Worm (Caenorhabditis elegans): Measurements from ENCODE around the gene nas-18.

nas-18 gene

DNA sequence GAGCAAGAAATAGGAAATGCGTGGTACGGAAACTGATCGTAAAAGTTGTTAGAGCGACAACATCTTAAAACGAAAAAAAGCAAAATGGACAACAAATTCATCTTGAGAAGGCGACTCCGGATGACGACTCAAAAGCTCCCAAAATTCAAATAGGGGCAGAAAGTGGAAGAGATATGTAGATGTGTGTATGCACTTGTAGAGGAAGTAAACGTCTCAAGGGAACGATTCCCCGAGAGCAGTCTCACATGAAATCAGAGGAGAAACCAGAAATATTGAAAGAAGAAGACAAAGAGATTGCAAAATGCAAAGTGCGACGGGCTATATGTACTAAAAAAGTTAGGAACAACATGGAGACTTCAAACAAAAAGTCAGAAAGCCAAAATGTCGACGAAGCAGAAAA lies 47.3 kb downstream of the nas-18 start, which contains the start of gene F57B7.2:
Gene F57B7.2, minus strand, starts transcription at position 101 of the 400 bp plus-strand sequence.
- TF ChIP-seq zip-4 (GFP tag; optimal IDR thresholded peaks at IDR 0.05) = no peak
- TF ChIP-seq lin-14 (GFP tag; optimal IDR thresholded peaks at IDR 0.05) = peak; percentile 38
- TF ChIP-seq ets-5 (GFP tag; IDR thresholded peaks at IDR 0.05) = no peak
- no peak for TF ChIP-seq nhr-84 (tag; optimal IDR thresholded peaks at IDR 0.05)

DNA sequence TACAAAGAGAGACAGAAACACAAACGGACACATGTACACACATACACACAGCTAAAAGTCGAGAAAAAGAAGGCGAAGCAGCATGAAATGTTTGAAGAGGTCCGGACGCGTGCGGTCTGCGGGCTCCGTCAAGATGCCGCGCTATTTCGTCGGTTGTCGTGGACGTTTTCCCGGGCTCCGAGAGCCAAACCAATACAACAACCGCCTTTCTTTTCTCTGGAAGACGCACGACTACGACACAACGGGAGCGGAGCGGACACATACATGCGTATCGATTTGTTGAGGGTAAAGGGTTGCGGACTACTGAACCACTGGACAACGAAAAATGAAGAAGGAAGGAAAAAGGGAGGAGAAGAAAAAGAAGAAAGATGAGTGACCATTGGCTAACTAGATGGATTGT lies 49.1 kb downstream of the nas-18 start:
- TF ChIP-seq ceh-88 (GFP tag; IDR thresholded peaks at IDR 0.05) = no peak
- no peak for TF ChIP-seq rnt-1 (tag; optimal IDR thresholded peaks at IDR 0.05)
- TF ChIP-seq nhr-84 (tag; optimal IDR thresholded peaks at IDR 0.05) = no peak
- TF ChIP-seq ztf-11 (tag; optimal IDR thresholded peaks at IDR 0.05) = no peak
- no peak for TF ChIP-seq ces-1 (GFP tag; optimal IDR thresholded peaks at IDR 0.05)
- no peak for TF ChIP-seq lin-39 (tag; optimal IDR thresholded peaks at IDR 0.05)
- no peak for TF ChIP-seq aly-2 (tag; optimal IDR thresholded peaks at IDR 0.05)
- no peak for TF ChIP-seq ama-1 (optimal IDR thresholded peaks at IDR 0.05)
- peak; percentile 26 for TF ChIP-seq nhr-71 (tag; optimal IDR thresholded peaks at IDR 0.05)
- TF ChIP-seq blmp-1 (tag; optimal IDR thresholded peaks at IDR 0.05) = no peak
- TF ChIP-seq xbp-1 (tag; optimal IDR thresholded peaks at IDR 0.05) = no peak
- no peak for TF ChIP-seq vab-15 (tag; optimal IDR thresholded peaks at IDR 0.05)
- no peak for TF ChIP-seq pag-3 (tag; optimal IDR thresholded peaks at IDR 0.05; ENCODE audit: borderline replicate concordance, insufficient read depth)
- TF ChIP-seq zag-1 (tag; optimal IDR thresholded peaks at IDR 0.05) = no peak
- TF ChIP-seq ztf-4 (tag; optimal IDR thresholded peaks at IDR 0.05) = no peak
- TF ChIP-seq unc-130 (tag; optimal IDR thresholded peaks at IDR 0.05) = no peak
- no peak for TF ChIP-seq nhr-12 (tag; optimal IDR thresholded peaks at IDR 0.05)
- TF ChIP-seq C04F5.9 (tag; optimal IDR thresholded peaks at IDR 0.05) = no peak
- no peak for TF ChIP-seq alr-1 (tag; optimal IDR thresholded peaks at IDR 0.05; ENCODE audit: borderline replicate concordance)
- no peak for TF ChIP-seq isw-1 (GFP tag; IDR thresholded peaks at IDR 0.05)
- no peak for TF ChIP-seq lir-3 (tag; optimal IDR thresholded peaks at IDR 0.05; ENCODE audit: poor library complexity)
- no peak for TF ChIP-seq nhr-77 (tag; optimal IDR thresholded peaks at IDR 0.05)
- peak; percentile 16 for TF ChIP-seq tbx-2 (tag; optimal IDR thresholded peaks at IDR 0.05)
- TF ChIP-seq hpl-2 (GFP tag; optimal IDR thresholded peaks at IDR 0.05) = no peak
- TF ChIP-seq C34B4.2 (tag; optimal IDR thresholded peaks at IDR 0.05) = no peak
- no peak for TF ChIP-seq ceh-8 (GFP tag; optimal IDR thresholded peaks at IDR 0.05)
- TF ChIP-seq lin-15B (tag; optimal IDR thresholded peaks at IDR 0.05) = no peak
- no peak for TF ChIP-seq ets-5 (GFP tag; IDR thresholded peaks at IDR 0.05)
- no peak for TF ChIP-seq dpl-1 (GFP tag; optimal IDR thresholded peaks at IDR 0.05)
- no peak for TF ChIP-seq nhr-20 (tag; optimal IDR thresholded peaks at IDR 0.05)
- no peak for TF ChIP-seq nhr-237 (tag; optimal IDR thresholded peaks at IDR 0.05)
- TF ChIP-seq snu-23 (GFP tag; optimal IDR thresholded peaks at IDR 0.05) = no peak
- TF ChIP-seq zip-4 (GFP tag; optimal IDR thresholded peaks at IDR 0.05) = no peak
- TF ChIP-seq Y116A8C.19 (tag; optimal IDR thresholded peaks at IDR 0.05; ENCODE audit: borderline replicate concordance) = no peak
- TF ChIP-seq hlh-17 (GFP tag; optimal IDR thresholded peaks at IDR 0.05; ENCODE audit: borderline replicate concordance) = no peak
- no peak for TF ChIP-seq fkh-8 (tag; optimal IDR thresholded peaks at IDR 0.05)
- TF ChIP-seq ceh-90 (tag; optimal IDR thresholded peaks at IDR 0.05) = no peak
- no peak for TF ChIP-seq egl-13 (tag; optimal IDR thresholded peaks at IDR 0.05)
- TF ChIP-seq lin-14 (GFP tag; optimal IDR thresholded peaks at IDR 0.05) = peak; percentile 80
- TF ChIP-seq elt-3 (tag; optimal IDR thresholded peaks at IDR 0.05) = no peak
- peak; percentile 7 for TF ChIP-seq unc-86 (tag; optimal IDR thresholded peaks at IDR 0.05)
- peak in 1 of 2 experiments; percentile 6 for TF ChIP-seq lin-35 (GFP tag; optimal IDR thresholded peaks at IDR 0.05)
- TF ChIP-seq hlh-4 (tag; optimal IDR thresholded peaks at IDR 0.05) = no peak
- TF ChIP-seq lsy-2 (tag; optimal IDR thresholded peaks at IDR 0.05) = no peak
- peak; percentile 0 for TF ChIP-seq nhr-47 (tag; optimal IDR thresholded peaks at IDR 0.05)
- TF ChIP-seq unc-62 (GFP tag; optimal IDR thresholded peaks at IDR 0.05) = no peak
